Worm (Caenorhabditis elegans): Measurements from ENCODE around the gene xpf-1.

DNA sequence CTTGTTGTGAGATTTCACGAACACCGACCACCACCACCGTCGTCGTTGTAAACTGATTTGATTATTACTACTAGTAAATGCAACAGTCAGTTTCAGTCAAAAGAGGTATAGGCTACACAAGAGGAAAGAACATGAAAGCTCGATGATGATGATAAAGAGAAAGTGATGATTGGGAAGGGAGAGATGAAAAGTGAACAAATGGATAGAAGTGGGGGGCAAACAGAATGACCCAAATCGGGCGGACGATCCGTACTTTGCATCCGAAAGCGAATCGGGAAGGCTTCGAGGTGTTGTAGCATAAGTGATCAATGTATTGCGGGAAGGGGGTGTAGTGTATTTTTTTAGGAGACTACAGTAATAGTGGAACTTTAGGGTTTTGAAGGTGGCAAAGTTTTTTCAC, 14.8 kb downstream of the xpf-1 start:
- no peak for TF ChIP-seq cog-1 (tag; optimal IDR thresholded peaks at IDR 0.05)
- no peak for TF ChIP-seq ref-1 (GFP tag; conservative IDR thresholded peaks at IDR 0.05)
- TF ChIP-seq klf-2 (GFP tag; conservative IDR thresholded peaks at IDR 0.05): no peak
- no peak for TF ChIP-seq ztf-23 (GFP tag; IDR thresholded peaks at IDR 0.05)
- no peak for TF ChIP-seq med-1 (GFP tag; optimal IDR thresholded peaks at IDR 0.05; ENCODE audit: insufficient read depth)
- TF ChIP-seq flt-1 (GFP tag; IDR thresholded peaks at IDR 0.05): no peak
- TF ChIP-seq T22C8.4 (GFP tag; IDR thresholded peaks at IDR 0.05): no peak
- TF ChIP-seq ztf-29 (GFP tag; IDR thresholded peaks at IDR 0.05): no peak
